Worm (Caenorhabditis elegans) whole organism, mixed stage, embryonic: ENCODE data around the gene srg-50.

ENCODE experiments used
- blmp-1 ChIP-seq: fragments of 150-350 bp; optimal IDR thresholded peaks from 2 replicates; lab custom pipeline; 2014; ENCODE audit warnings: missing biosample characterization, missing genetic modification characterization
- ceh-83 ChIP-seq: fragments of 200-800 bp; sonication (Bioruptor generic); optimal IDR thresholded peaks from 2 replicates; lab custom pipeline; 2018; ENCODE audit warnings: mild to moderate bottlenecking, missing genetic modification characterization, missing compliant biosample characterization
- ces-1 ChIP-seq: fragments of 150-350 bp; optimal IDR thresholded peaks from 2 replicates; lab custom pipeline; 2014; ENCODE audit warnings: missing biosample characterization, missing genetic modification reagents, missing genetic modification characterization
- cnd-1 ChIP-seq: fragments of 200-800 bp; sonication (Bioruptor generic); optimal IDR thresholded peaks from 2 replicates; lab custom pipeline; 2018; ENCODE audit warnings: mild to moderate bottlenecking, missing genetic modification characterization, missing compliant biosample characterization
- elt-1 ChIP-seq: sonication (generic microtip); optimal IDR thresholded peaks from 2 replicates; lab custom pipeline; 2017; ENCODE audit warnings: missing genetic modification characterization, mild to moderate bottlenecking, missing compliant biosample characterization, antibody characterized with exemption, moderate library complexity, borderline replicate concordance; ENCODE audit not compliant: insufficient read depth
- mab-5 ChIP-seq: fragments of 150-350 bp; optimal IDR thresholded peaks from 2 replicates; lab custom pipeline; 2014; ENCODE audit warnings: missing biosample characterization, missing genetic modification characterization
- nhr-12 ChIP-seq: fragments of 150-350 bp; optimal IDR thresholded peaks from 2 replicates; lab custom pipeline; 2014; ENCODE audit warnings: missing biosample characterization, missing genetic modification characterization
- nhr-237 ChIP-seq: fragments of 150-350 bp; optimal IDR thresholded peaks from 2 replicates; lab custom pipeline; 2014; ENCODE audit warnings: missing biosample characterization, missing genetic modification characterization
- nhr-28 ChIP-seq: fragments of 150-350 bp; optimal IDR thresholded peaks from 2 replicates; lab custom pipeline; 2014; ENCODE audit warnings: missing biosample characterization, missing genetic modification characterization
- nhr-76 ChIP-seq: sonication (generic microtip); optimal IDR thresholded peaks from 2 replicates; lab custom pipeline; 2017; ENCODE audit warnings: missing biosample characterization, missing genetic modification characterization
- tbx-8 ChIP-seq: fragments of 200-800 bp; sonication (Bioruptor generic); optimal IDR thresholded peaks from 2 replicates; lab custom pipeline; 2018; ENCODE audit warnings: mild to moderate bottlenecking, missing genetic modification characterization, moderate library complexity, missing compliant biosample characterization
- unc-39 ChIP-seq: fragments of 150-350 bp; optimal IDR thresholded peaks from 2 replicates; lab custom pipeline; 2014; ENCODE audit warnings: missing biosample characterization, missing genetic modification characterization

- no peak for TF ChIP-seq blmp-1
- TF ChIP-seq nhr-76: no peak
- TF ChIP-seq cnd-1 (tag; lab: Kevin White, UChicago): no peak
- no peak for TF ChIP-seq nhr-237
- TF ChIP-seq nhr-12 (tag; lab: Kevin White, UChicago): no peak
- TF ChIP-seq ces-1 (GFP tag; lab: Kevin White, UChicago): no peak
- no peak for TF ChIP-seq tbx-8 (GFP tag; lab: Kevin White, UChicago)
- TF ChIP-seq mab-5 (tag; lab: Kevin White, UChicago): no peak
- no peak for TF ChIP-seq elt-1 (tag; lab: Kevin White, UChicago)
- no peak for TF ChIP-seq ceh-83 (GFP tag; lab: Kevin White, UChicago)
- no peak for TF ChIP-seq unc-39 (tag; lab: Kevin White, UChicago)
- no peak for TF ChIP-seq nhr-28 (tag; lab: Kevin White, UChicago)
Measured at ce11 chrIV:7045362-7045936, 29.5 kb downstream of the srg-50 start.
